Fruit fly (Drosophila melanogaster): Measurements from ENCODE around the gene SPH93.

SPH93 gene

DNA sequence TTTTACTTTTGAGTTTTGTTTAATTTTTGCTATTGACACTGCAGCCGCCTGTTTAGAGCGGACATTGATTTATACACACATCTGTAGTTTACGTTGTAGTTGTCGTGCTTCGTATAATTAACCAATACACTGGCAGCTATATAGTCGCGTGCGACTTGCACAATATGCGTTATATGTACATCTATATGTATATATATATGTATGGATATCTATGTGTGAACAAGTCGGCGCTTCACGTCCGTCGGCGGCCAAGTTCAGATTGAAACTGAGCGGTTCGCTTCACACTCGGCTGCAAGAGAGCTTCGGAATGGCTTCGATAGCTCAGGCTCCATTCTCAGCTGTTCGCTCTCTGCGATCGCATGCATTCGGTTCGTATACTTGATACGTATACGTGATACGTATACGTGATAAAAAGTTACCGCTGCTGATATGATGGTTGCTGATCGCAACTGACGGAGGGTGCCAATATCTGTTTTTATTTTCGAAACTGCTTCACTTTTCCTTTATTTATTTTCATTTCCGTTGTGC, 27.7 kb downstream of the SPH93 start:
- TF ChIP-seq CG33017 (tag; optimal IDR thresholded peaks at IDR 0.05): peak; percentile 58
- TF ChIP-seq CG12768 (GFP tag; optimal IDR thresholded peaks at IDR 0.05): peak; percentile 47
- peak; percentile 22 for TF ChIP-seq CG14711 (tag; optimal IDR thresholded peaks at IDR 0.05)
- TF ChIP-seq cic (GFP tag; optimal IDR thresholded peaks at IDR 0.05): peak; percentile 93
- no peak for TF ChIP-seq bab1 (GFP tag; optimal IDR thresholded peaks at IDR 0.05)
- no peak for TF ChIP-seq CG1620 (GFP tag; optimal IDR thresholded peaks at IDR 0.05)
- peak; percentile 84 for TF ChIP-seq Mnt (GFP tag; optimal IDR thresholded peaks at IDR 0.05)
- TF ChIP-seq Crg-1 (GFP tag; optimal IDR thresholded peaks at IDR 0.05): peak; percentile 28
- peak; percentile 28 for TF ChIP-seq CG7101 (tag; optimal IDR thresholded peaks at IDR 0.05)
- TF ChIP-seq Hr96 (GFP tag; optimal IDR thresholded peaks at IDR 0.05): peak; percentile 1
- TF ChIP-seq ovo (GFP tag; optimal IDR thresholded peaks at IDR 0.05): no peak
- TF ChIP-seq toe (GFP tag; optimal IDR thresholded peaks at IDR 0.05): peak; percentile 26
- peak; percentile 94 for TF ChIP-seq kay (GFP tag; ENCODE audit: borderline replicate concordance)
- TF ChIP-seq pad (GFP tag; optimal IDR thresholded peaks at IDR 0.05): peak; percentile 4
- TF ChIP-seq CG11617 (GFP tag; optimal IDR thresholded peaks at IDR 0.05): peak; percentile 21
- TF ChIP-seq Clk (GFP tag; optimal IDR thresholded peaks at IDR 0.05): no peak
- TF ChIP-seq cnc (optimal IDR thresholded peaks at IDR 0.05): no peak
- peak; percentile 45 for TF ChIP-seq tj (GFP tag; optimal IDR thresholded peaks at IDR 0.05)
- TF ChIP-seq CG7045 (GFP tag; optimal IDR thresholded peaks at IDR 0.05): no peak
- no peak for TF ChIP-seq CG5204 (GFP tag; optimal IDR thresholded peaks at IDR 0.05)

DNA sequence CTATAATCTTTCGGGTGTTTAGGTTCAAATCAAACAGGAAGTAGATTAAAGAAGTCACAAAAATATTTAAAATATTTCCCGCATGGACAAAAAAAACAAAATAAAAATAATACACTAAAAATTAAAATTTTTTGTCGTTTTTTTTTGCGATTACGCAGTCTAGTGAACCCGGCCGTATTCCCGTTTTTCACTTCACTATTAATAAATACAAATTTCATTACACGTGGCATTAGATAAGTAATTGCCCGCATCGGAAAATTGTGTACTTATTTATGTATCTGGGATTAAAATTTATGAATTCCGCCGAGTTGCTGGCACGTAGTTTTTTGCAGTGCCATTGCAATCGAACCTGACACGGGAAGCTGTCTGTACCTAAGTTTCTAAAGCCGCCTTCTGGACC, 28.5 kb downstream of the SPH93 start:
- TF ChIP-seq bab1 (GFP tag; optimal IDR thresholded peaks at IDR 0.05) (no peak), kay (GFP tag; ENCODE audit: borderline replicate concordance) (no peak), CG7101 (tag; optimal IDR thresholded peaks at IDR 0.05) (peak; percentile 24), Mnt (GFP tag; optimal IDR thresholded peaks at IDR 0.05) (no peak), CG14711 (tag; optimal IDR thresholded peaks at IDR 0.05) (peak; percentile 28), pad (GFP tag; optimal IDR thresholded peaks at IDR 0.05) (no peak), Crg-1 (GFP tag; optimal IDR thresholded peaks at IDR 0.05) (no peak), CG1620 (GFP tag; optimal IDR thresholded peaks at IDR 0.05) (no peak), cnc (optimal IDR thresholded peaks at IDR 0.05) (no peak), Clk (GFP tag; optimal IDR thresholded peaks at IDR 0.05) (no peak), Hr96 (GFP tag; optimal IDR thresholded peaks at IDR 0.05) (no peak), CG12768 (GFP tag; optimal IDR thresholded peaks at IDR 0.05) (peak; percentile 52), CG7045 (GFP tag; optimal IDR thresholded peaks at IDR 0.05) (peak; percentile 30), CG33017 (tag; optimal IDR thresholded peaks at IDR 0.05) (peak; percentile 65), toe (GFP tag; optimal IDR thresholded peaks at IDR 0.05) (no peak), ovo (GFP tag; optimal IDR thresholded peaks at IDR 0.05) (no peak), CG11617 (GFP tag; optimal IDR thresholded peaks at IDR 0.05) (peak; percentile 31), tj (GFP tag; optimal IDR thresholded peaks at IDR 0.05) (peak; percentile 19), CG5204 (GFP tag; optimal IDR thresholded peaks at IDR 0.05) (peak; percentile 58), cic (GFP tag; optimal IDR thresholded peaks at IDR 0.05) (no peak)

DNA sequence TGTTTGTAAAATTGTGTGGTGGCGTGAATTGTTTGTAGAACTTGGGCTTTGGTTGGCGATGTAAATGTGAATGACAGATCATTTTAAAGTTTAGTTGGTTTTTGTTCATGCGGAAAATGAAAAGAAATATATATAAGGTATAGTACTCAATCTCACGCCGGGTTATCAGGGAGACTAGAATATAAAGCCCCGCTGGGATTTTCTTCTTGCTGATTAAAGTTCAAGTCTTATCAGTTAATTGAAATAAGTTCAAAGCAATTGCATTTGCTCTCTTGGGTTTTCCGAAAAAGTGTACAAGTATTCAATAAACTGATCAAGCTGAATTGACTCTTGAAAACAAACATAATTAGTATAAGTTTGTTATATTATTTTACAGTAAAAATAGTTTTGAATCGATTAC, 30.3 kb downstream of the SPH93 start:
- TF ChIP-seq kay (GFP tag; ENCODE audit: borderline replicate concordance): peak; percentile 3
- TF ChIP-seq cnc (optimal IDR thresholded peaks at IDR 0.05): no peak

DNA sequence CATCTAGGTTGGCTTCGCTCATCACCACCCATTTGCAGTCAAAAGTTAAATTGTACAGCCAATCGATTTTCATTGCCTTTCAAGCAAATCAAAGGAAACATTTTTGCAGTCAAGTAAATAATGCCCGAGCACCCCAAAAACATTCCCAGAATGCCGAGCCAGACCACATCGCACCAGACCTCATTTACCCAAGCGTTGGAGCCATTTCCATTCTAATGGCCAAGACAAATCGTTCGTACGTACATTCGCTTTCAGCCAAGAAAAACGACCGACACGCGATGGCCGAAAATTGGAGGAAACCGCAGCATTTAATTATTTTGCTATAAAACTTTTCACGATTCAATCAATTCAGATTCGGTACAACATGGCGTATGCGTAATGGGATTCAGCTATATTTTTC, 30.7 kb downstream of the SPH93 start:
- no peak for TF ChIP-seq CG11617 (GFP tag; optimal IDR thresholded peaks at IDR 0.05)
- TF ChIP-seq CG7101 (tag; optimal IDR thresholded peaks at IDR 0.05): no peak
- TF ChIP-seq kay (GFP tag; ENCODE audit: borderline replicate concordance): no peak
- no peak for TF ChIP-seq Clk (GFP tag; optimal IDR thresholded peaks at IDR 0.05)
- no peak for TF ChIP-seq toe (GFP tag; optimal IDR thresholded peaks at IDR 0.05)
- TF ChIP-seq cic (GFP tag; optimal IDR thresholded peaks at IDR 0.05): no peak
- no peak for TF ChIP-seq bab1 (GFP tag; optimal IDR thresholded peaks at IDR 0.05)
- TF ChIP-seq tj (GFP tag; optimal IDR thresholded peaks at IDR 0.05): no peak
- no peak for TF ChIP-seq CG5204 (GFP tag; optimal IDR thresholded peaks at IDR 0.05)
- TF ChIP-seq CG1620 (GFP tag; optimal IDR thresholded peaks at IDR 0.05): no peak
- TF ChIP-seq CG33017 (tag; optimal IDR thresholded peaks at IDR 0.05): no peak
- TF ChIP-seq pad (GFP tag; optimal IDR thresholded peaks at IDR 0.05): no peak
- no peak for TF ChIP-seq Hr96 (GFP tag; optimal IDR thresholded peaks at IDR 0.05)
- no peak for TF ChIP-seq CG12768 (GFP tag; optimal IDR thresholded peaks at IDR 0.05)

DNA sequence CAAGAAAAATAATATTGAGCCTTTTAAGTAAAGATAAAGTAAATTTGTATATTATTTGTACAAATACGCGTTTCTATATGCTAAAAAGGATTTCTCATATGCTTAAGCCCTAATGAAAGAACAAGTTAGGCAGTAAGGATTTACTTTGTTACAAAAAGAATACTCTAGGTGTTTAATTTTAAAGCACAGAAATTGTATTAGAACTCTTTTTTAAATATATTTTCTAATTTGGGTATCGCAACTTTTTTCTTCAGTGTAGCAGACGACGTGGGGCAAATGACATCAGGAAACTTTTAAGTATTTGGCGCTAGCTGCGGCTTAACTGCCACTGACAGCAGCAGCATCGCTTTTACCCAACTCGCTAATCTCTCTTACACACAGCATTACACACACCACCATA, 33.6 kb downstream of the SPH93 start:
- TF ChIP-seq pad (GFP tag; optimal IDR thresholded peaks at IDR 0.05): no peak
- no peak for TF ChIP-seq CG5204 (GFP tag; optimal IDR thresholded peaks at IDR 0.05)
- TF ChIP-seq CG7101 (tag; optimal IDR thresholded peaks at IDR 0.05): no peak
- no peak for TF ChIP-seq CG11617 (GFP tag; optimal IDR thresholded peaks at IDR 0.05)
- no peak for TF ChIP-seq tj (GFP tag; optimal IDR thresholded peaks at IDR 0.05)
- TF ChIP-seq CG1620 (GFP tag; optimal IDR thresholded peaks at IDR 0.05): no peak
- no peak for TF ChIP-seq Mnt (GFP tag; optimal IDR thresholded peaks at IDR 0.05)
- no peak for TF ChIP-seq CG33017 (tag; optimal IDR thresholded peaks at IDR 0.05)
- no peak for TF ChIP-seq kay (GFP tag; ENCODE audit: borderline replicate concordance)

DNA sequence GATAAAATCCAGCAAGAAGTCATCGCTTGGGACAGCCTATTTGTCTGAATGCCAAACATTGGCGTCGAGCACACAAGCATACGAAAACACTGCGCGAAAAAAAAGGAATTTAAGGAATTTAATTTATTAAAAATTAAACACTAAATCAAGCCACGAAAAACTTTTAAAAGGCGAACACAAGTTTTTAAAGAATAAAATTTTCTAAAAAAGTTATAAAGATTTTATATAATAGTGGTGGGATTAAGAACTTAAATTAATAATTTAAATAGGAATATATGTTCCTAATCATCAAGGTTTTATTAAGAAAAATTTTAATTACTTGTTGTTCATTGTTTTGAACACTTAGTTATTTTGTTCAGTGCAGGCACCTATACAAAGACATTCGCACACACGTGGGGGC, 34.4 kb downstream of the SPH93 start:
- TF ChIP-seq CG11617 (GFP tag; optimal IDR thresholded peaks at IDR 0.05): no peak
- TF ChIP-seq cic (GFP tag; optimal IDR thresholded peaks at IDR 0.05): no peak
- no peak for TF ChIP-seq Clk (GFP tag; optimal IDR thresholded peaks at IDR 0.05)
- TF ChIP-seq CG14711 (tag; optimal IDR thresholded peaks at IDR 0.05): no peak
- no peak for TF ChIP-seq CG7045 (GFP tag; optimal IDR thresholded peaks at IDR 0.05)
- no peak for TF ChIP-seq Hr96 (GFP tag; optimal IDR thresholded peaks at IDR 0.05)
- TF ChIP-seq ovo (GFP tag; optimal IDR thresholded peaks at IDR 0.05): no peak
- TF ChIP-seq tj (GFP tag; optimal IDR thresholded peaks at IDR 0.05): no peak
- TF ChIP-seq kay (GFP tag; ENCODE audit: borderline replicate concordance): no peak
- TF ChIP-seq bab1 (GFP tag; optimal IDR thresholded peaks at IDR 0.05): no peak

Data from whole organism, adult.